Fruit fly (Drosophila melanogaster) whole organism, wandering third instar larva: ENCODE results near the gene CG15394.

Source experiments
- CG9705 ChIP-seq: fragments of 200-800 bp; sonication (Bioruptor generic); optimal IDR thresholded peaks from 2 replicates; lab custom pipeline; 2018; ENCODE audit warnings: missing biosample characterization, mild to moderate bottlenecking, missing genetic modification characterization
- GATAd ChIP-seq: sonication (Bioruptor generic); optimal IDR thresholded peaks from 2 replicates; lab custom pipeline; 2016; ENCODE audit warnings: missing biosample characterization, missing genetic modification characterization
- HLH106 ChIP-seq: fragments of 200-800 bp; optimal IDR thresholded peaks from 3 replicates; lab custom pipeline; 2019; ENCODE audit warnings: missing biosample characterization, mild to moderate bottlenecking, missing genetic modification characterization, moderate library complexity
- Hnf4 ChIP-seq: fragments of 200-800 bp; sonication (Bioruptor generic); optimal IDR thresholded peaks from 2 replicates; lab custom pipeline; 2016; ENCODE audit warnings: missing biosample characterization, mild to moderate bottlenecking, missing genetic modification characterization
- Hr78 ChIP-seq: fragments of >200 bp; optimal IDR thresholded peaks from 2 replicates; lab custom pipeline; 2017; ENCODE audit warnings: missing biosample characterization, missing genetic modification characterization
- Hr83 ChIP-seq: fragments of 200-300 bp; sonication (Bioruptor generic); optimal IDR thresholded peaks from 2 replicates; lab custom pipeline; 2016; ENCODE audit warnings: missing biosample characterization, mild to moderate bottlenecking, missing genetic modification characterization, moderate library complexity; ENCODE audit not compliant: poor library complexity, severe bottlenecking
- Jra ChIP-seq: sonication (Bioruptor generic); optimal IDR thresholded peaks from 2 replicates; lab custom pipeline; 2016; ENCODE audit warnings: missing biosample characterization, missing genetic modification characterization
- Mio ChIP-seq: sonication (Bioruptor generic); optimal IDR thresholded peaks from 2 replicates; lab custom pipeline; 2016; ENCODE audit warnings: missing biosample characterization, missing genetic modification characterization
- OdsH ChIP-seq: fragments of 200-800 bp; sonication (Bioruptor generic); optimal IDR thresholded peaks from 2 replicates; lab custom pipeline; 2016; ENCODE audit warnings: missing biosample characterization, mild to moderate bottlenecking, missing genetic modification characterization
- Rel ChIP-seq, 2 experiments: fragments of 200-800 bp; sonication (Bioruptor generic) in 1 of 2; optimal IDR thresholded peaks; 2 replicates in 1 of 2; 3 replicates in 1 of 2; lab custom pipeline; 2016 to 2019; ENCODE audit warnings: mild to moderate bottlenecking in 2 of 2, missing biosample characterization in 2 of 2, missing genetic modification characterization in 2 of 2, moderate library complexity in 1 of 2
- Vsx2 ChIP-seq: fragments of 200-300, 225-300 bp; sonication (Bioruptor generic); optimal IDR thresholded peaks from 2 replicates; lab custom pipeline; 2018; ENCODE audit warnings: missing biosample characterization, missing genetic modification characterization; ENCODE audit not compliant: partially characterized antibody
- br ChIP-seq: fragments of 200-800 bp; sonication (Bioruptor generic); optimal IDR thresholded peaks from 2 replicates; lab custom pipeline; 2016; ENCODE audit warnings: missing biosample characterization, missing genetic modification characterization
- dl ChIP-seq, 2 experiments: fragments of 175-275, 200-275 bp in 1 of 2; fragments of 200-275 bp in 1 of 2; sonication (Bioruptor generic); optimal IDR thresholded peaks; lab custom pipeline; 2018; ENCODE audit warnings: mild to moderate bottlenecking in 2 of 2, missing biosample characterization in 2 of 2, missing genetic modification characterization in 2 of 2, moderate library complexity in 2 of 2; ENCODE audit not compliant: partially characterized antibody in 2 of 2, insufficient read depth in 1 of 2
- dmrt93B ChIP-seq: fragments of 200-800 bp; sonication (Bioruptor generic); optimal IDR thresholded peaks from 2 replicates; lab custom pipeline; 2018; ENCODE audit warnings: missing biosample characterization, mild to moderate bottlenecking, missing genetic modification characterization
- ey ChIP-seq: fragments of 200-800 bp; sonication (Bioruptor generic); optimal IDR thresholded peaks from 2 replicates; lab custom pipeline; 2016; ENCODE audit warnings: missing biosample characterization, missing genetic modification characterization
- foxo ChIP-seq, 2 experiments: fragments of 200-800 bp; sonication (Bioruptor generic); optimal IDR thresholded peaks; 2 replicates in 1 of 2; 3 replicates in 1 of 2; lab custom pipeline; 2016 to 2017; ENCODE audit warnings: missing biosample characterization in 2 of 2, missing genetic modification characterization in 2 of 2
- fru ChIP-seq: fragments of 200-800 bp; sonication (Bioruptor generic); optimal IDR thresholded peaks from 3 replicates; lab custom pipeline; 2016; ENCODE audit warnings: missing biosample characterization, mild to moderate bottlenecking, missing genetic modification characterization
- h ChIP-seq: fragments of 200-800 bp; sonication (Bioruptor generic); optimal IDR thresholded peaks from 3 replicates; lab custom pipeline; 2016; ENCODE audit warnings: missing biosample characterization, mild to moderate bottlenecking, missing genetic modification characterization
- jim ChIP-seq: fragments of 175-275, 200-325 bp; sonication (Bioruptor generic); optimal IDR thresholded peaks from 2 replicates; lab custom pipeline; 2016; ENCODE audit warnings: missing biosample characterization, mild to moderate bottlenecking, missing genetic modification characterization
- pan ChIP-seq: fragments of >200 bp; optimal IDR thresholded peaks from 2 replicates; lab custom pipeline; 2017
- psq ChIP-seq: fragments of 200-800 bp; sonication (Bioruptor generic); optimal IDR thresholded peaks from 3 replicates; lab custom pipeline; 2017; ENCODE audit warnings: missing biosample characterization, mild to moderate bottlenecking, missing genetic modification characterization, moderate library complexity
- rgr ChIP-seq: fragments of 200-800 bp; sonication (Bioruptor generic); optimal IDR thresholded peaks from 3 replicates; lab custom pipeline; 2016; ENCODE audit warnings: missing biosample characterization, mild to moderate bottlenecking, missing genetic modification characterization
- sage ChIP-seq: fragments of 200-800 bp; sonication (Bioruptor generic); optimal IDR thresholded peaks from 2 replicates; lab custom pipeline; 2016; ENCODE audit warnings: missing biosample characterization, mild to moderate bottlenecking, missing genetic modification characterization
- sv ChIP-seq: fragments of 200-800 bp; sonication (Bioruptor generic); optimal IDR thresholded peaks from 3 replicates; lab custom pipeline; 2016; ENCODE audit warnings: missing biosample characterization, missing genetic modification characterization
- tai ChIP-seq: sonication (Bioruptor generic); optimal IDR thresholded peaks from 2 replicates; lab custom pipeline; 2016; ENCODE audit warnings: missing biosample characterization, missing genetic modification characterization

Gene CG15394

DNA sequence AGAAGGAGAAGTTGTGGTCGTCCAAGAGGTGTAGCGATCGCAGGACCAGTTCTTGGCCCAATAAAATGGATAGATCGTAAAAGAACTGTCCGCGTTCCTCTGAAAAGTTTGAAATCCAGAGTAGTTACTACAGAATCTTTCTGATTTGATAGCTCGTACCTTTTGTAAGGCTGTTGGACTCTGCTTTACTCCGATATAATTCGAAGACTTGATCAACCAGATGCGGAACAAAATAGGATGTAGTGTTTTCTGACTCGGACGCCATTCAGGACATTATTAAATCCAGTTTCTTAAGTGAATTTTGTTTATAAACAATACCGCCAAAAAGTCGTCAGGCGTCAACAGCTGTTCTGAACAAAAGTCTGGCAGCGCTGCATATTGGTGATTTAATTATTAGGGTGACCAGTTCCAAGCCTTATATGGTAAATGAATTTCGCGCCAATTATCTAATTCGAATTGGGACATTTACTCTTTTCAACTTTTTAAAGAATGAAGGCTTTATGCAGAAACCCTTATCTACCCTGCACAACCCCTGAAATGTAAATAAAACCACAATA lies 16.9 kb upstream of the CG15394 start, which contains the start of the genes Rad1 and Sws1:
Rad1 (minus strand) TSS at position 336 of the 557 bp plus-strand sequence.
Sws1 (minus strand) TSS at position 336 of the 557 bp plus-strand sequence.
- TF ChIP-seq Rel (GFP tag; optimal IDR thresholded peaks at IDR 0.05; lab: Kevin White, UChicago) (no peak), Rel (tag; optimal IDR thresholded peaks at IDR 0.05; lab: Kevin White, UChicago) (peak; percentile 16), jim (GFP tag; lab: Kevin White, UChicago) (no peak)

DNA sequence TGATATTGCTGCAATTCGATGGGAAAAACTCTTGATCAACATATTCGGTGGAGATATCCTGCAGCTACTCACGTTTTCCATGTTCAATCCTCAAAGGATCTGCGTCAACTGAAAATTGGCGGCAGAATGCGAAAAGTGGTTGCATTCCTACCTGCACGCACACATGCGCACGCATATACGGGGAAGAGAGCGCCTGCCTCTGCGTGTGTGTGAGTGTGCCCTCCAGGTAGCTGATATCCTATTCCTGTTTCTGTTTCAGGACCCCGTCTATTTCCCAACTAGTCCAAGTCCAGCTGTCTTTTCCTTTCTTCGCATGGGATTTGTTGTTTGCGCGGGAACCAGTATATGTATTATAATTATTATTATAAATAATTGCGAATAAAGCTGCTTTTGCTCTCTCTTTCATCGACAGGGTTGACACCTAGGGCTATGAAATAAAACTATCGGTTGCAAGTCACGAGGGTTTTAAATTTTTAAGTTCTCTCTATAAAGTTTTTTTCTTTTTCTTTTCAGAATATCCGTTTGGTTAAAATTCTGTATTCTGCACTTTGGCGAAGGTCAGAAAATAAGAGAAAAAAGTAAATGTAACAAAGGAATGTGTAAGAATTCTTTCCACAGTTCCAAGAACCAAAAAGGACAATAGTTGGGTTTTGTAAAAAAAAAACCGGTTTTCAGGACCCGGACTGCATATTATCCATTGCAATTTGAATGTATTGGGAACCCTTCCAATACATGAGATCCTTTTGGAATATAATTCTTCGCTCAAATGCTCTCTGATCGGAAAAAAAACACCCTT lies 14.9 kb upstream of the CG15394 start, which contains the start of gene insv:
insv (minus strand) TSS at position 433 of the 796 bp plus-strand sequence.
- TF ChIP-seq HLH106 (tag; lab: Kevin White, UChicago): peak; percentile 8
- TF ChIP-seq pan (lab: Kevin White, UChicago): no peak

DNA sequence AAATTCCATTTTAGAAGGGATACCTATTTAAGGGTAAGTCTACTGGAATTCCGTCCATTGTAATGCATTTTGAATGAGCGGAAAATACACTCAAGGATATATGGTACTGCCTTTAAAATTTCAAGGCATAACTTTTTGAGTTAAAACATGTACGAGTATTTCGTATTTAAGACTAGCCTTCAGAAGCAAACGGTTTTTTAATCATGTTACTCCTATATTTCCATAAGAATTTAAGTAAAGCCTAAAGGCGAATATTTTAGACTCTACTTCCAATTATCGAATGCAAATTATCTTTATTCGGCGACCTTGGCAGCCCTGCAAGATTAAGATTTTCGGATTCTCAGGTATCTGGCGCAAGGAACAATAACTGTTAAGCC lies 14.3 kb upstream of the CG15394 start, which contains the start of gene Elba2:
Elba2 (plus strand) TSS at position 327 of the 377 bp plus-strand sequence.
- no peak for TF ChIP-seq Hr83 (GFP tag; lab: Kevin White, UChicago)
- no peak for TF ChIP-seq ey (GFP tag; lab: Kevin White, UChicago)
- no peak for TF ChIP-seq sage (GFP tag; lab: Kevin White, UChicago)
- TF ChIP-seq Jra: no peak
- no peak for TF ChIP-seq tai
- TF ChIP-seq Hr78 (GFP tag; lab: Kevin White, UChicago): no peak
- no peak for TF ChIP-seq foxo (GFP tag; optimal IDR thresholded peaks at IDR 0.05; lab: Kevin White, UChicago)
- no peak for TF ChIP-seq psq (GFP tag; lab: Kevin White, UChicago)
- TF ChIP-seq OdsH (GFP tag; lab: Kevin White, UChicago): no peak
- TF ChIP-seq pan (lab: Kevin White, UChicago): no peak

DNA sequence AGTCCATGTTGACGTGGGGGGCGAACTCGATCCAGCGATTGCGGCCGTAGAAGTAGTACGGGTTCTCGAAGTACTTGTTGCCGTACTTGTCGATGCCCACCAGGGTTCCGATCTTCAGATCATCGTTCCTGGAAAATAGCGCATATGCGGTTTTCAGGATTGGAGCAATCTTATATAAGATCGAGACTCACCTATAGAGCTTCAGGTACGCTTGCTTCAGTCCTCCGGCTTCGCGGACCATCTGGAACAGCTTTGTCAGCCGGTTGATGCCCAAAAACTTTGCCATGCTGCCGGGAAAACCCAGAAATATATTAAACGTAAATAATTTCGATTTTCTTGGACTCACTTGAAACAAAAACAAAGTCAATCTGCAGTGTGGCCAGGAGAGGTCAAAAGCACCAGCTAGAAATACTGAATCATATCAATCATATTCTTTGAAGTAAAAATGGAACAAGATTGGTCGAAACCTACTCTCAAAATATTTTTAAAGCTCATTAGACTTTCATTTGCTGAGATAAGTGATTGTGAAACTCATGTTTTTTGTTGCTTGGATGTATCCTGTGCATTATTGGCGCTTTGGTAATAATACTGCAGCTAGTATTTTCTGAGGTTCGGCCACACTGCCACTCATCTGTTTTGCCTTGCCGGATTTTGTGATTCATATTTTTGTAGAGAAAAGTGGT lies 11.9 kb upstream of the CG15394 start, which contains the start of the genes ND-B17.2 and Arpc5:
ND-B17.2 (minus strand) TSS at position 504 of the 683 bp plus-strand sequence.
Arpc5 (plus strand) TSS at position 624 of the 683 bp plus-strand sequence.
- TF ChIP-seq OdsH (GFP tag; lab: Kevin White, UChicago) (no peak), Rel (GFP tag; optimal IDR thresholded peaks at IDR 0.05; lab: Kevin White, UChicago) (no peak), Rel (tag; optimal IDR thresholded peaks at IDR 0.05; lab: Kevin White, UChicago) (peak; percentile 50), HLH106 (tag; lab: Kevin White, UChicago) (peak; percentile 25), Vsx2 (GFP tag; lab: Kevin White, UChicago) (no peak), Hr83 (GFP tag; lab: Kevin White, UChicago) (no peak), tai (no peak), rgr (GFP tag; lab: Kevin White, UChicago) (no peak)
- TF ChIP-seq, all 38 proteins: peak for 2

DNA sequence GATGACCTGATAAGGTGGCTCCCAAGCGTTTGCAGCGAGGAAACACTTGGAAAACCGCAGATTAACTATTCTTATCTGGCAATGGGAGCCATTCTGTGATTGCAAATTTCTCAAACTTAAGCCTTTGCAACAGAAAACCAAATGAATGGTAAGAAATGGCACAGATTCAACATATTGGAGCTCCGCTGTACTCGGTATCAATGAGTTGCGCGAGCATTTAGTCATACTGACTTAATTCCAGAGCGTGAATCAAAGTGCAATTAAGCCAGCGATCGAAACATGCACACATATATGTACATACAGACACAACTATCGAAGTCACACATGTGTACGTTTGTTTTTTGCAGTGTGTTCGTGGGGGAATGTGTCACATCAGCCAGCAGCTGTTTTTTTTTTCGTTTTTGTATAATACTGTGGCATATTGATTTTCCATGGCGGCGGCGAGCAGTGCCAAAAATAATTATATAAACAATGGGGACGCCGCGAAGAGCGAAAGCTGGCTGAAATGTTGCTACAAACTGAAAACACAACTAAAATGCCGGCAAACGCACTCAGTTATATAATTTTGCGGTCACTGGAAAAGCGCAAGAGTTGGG lies 7.1 kb upstream of the CG15394 start:
- TF ChIP-seq br (GFP tag; lab: Kevin White, UChicago) (no peak), jim (GFP tag; lab: Kevin White, UChicago) (no peak), foxo (GFP tag; optimal IDR thresholded peaks at IDR 0.05; lab: Kevin White, UChicago) (peak in 1 of 2 experiments; percentile 28), HLH106 (tag; lab: Kevin White, UChicago) (peak; percentile 1), dmrt93B (GFP tag; lab: Kevin White, UChicago) (no peak), rgr (GFP tag; lab: Kevin White, UChicago) (peak; percentile 40), Hnf4 (no peak)

DNA sequence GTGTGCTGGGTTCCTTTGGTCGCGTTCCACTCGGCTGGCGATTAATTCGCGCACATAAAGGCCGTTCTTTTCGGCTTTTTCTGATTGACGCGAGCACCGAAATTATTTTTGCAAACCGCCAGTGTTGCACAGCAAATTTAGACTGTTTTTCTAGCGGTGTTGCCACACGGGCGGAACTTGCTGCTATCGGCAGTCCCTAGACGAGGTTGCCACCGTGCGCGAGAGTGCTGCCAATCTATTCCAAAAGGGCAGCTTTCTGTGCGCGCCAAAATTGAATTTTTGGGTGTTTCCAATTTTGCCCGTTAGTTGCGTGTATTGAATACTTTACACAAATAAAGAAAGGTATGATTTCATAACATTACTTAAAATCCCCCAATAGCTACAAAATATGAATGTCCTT lies 6.4 kb upstream of the CG15394 start, which contains the start of gene Drp1:
Drp1 (minus strand) TSS at position 146 of the 400 bp plus-strand sequence.
- TF ChIP-seq Rel (GFP tag; optimal IDR thresholded peaks at IDR 0.05; lab: Kevin White, UChicago) (no peak), Rel (tag; optimal IDR thresholded peaks at IDR 0.05; lab: Kevin White, UChicago) (peak; percentile 51), h (peak; percentile 38), dl (GFP tag; optimal IDR thresholded peaks at IDR 0.05; lab: Kevin White, UChicago; ENCODE audit: insufficient read depth in 1 of 2, partially characterized antibody in 2 of 2) (no peak), Jra (peak; percentile 50), br (GFP tag; lab: Kevin White, UChicago) (peak; percentile 34), fru (GFP tag; lab: Kevin White, UChicago) (peak; percentile 38), CG9705 (no peak), Hr83 (GFP tag; lab: Kevin White, UChicago) (peak; percentile 86), ey (GFP tag; lab: Kevin White, UChicago) (peak; percentile 18), rgr (GFP tag; lab: Kevin White, UChicago) (peak; percentile 60), jim (GFP tag; lab: Kevin White, UChicago) (peak; percentile 39), sv (GFP tag; lab: Kevin White, UChicago) (peak; percentile 12), foxo (GFP tag; optimal IDR thresholded peaks at IDR 0.05; lab: Kevin White, UChicago) (peak in 1 of 2 experiments; percentile 64), HLH106 (tag; lab: Kevin White, UChicago) (peak; percentile 37), Mio (no peak), GATAd (GFP tag; lab: Kevin White, UChicago) (no peak)
